Worm (Caenorhabditis elegans): ENCODE measurements around the gene ceh-33.

- no peak for TF ChIP-seq ets-4 (tag; optimal IDR thresholded peaks at IDR 0.05)
- no peak for TF ChIP-seq ahr-1 (tag; optimal IDR thresholded peaks at IDR 0.05)
- no peak for TF ChIP-seq hlh-15 (tag; optimal IDR thresholded peaks at IDR 0.05)
- TF ChIP-seq fkh-10 (GFP tag; optimal IDR thresholded peaks at IDR 0.05): no peak
- TF ChIP-seq pha-4 (tag; optimal IDR thresholded peaks at IDR 0.05): no peak
- TF ChIP-seq dve-1 (tag; optimal IDR thresholded peaks at IDR 0.05): no peak
These were observed 5.0 kb downstream of the ceh-33 start, which contains the start of gene ceh-34 for ce11 chrV:5319477-5319876.

All from whole organism, late embryonic.